Worm (Caenorhabditis elegans): ENCODE data around the gene C06A8.8.

The C06A8.8 gene

DNA sequence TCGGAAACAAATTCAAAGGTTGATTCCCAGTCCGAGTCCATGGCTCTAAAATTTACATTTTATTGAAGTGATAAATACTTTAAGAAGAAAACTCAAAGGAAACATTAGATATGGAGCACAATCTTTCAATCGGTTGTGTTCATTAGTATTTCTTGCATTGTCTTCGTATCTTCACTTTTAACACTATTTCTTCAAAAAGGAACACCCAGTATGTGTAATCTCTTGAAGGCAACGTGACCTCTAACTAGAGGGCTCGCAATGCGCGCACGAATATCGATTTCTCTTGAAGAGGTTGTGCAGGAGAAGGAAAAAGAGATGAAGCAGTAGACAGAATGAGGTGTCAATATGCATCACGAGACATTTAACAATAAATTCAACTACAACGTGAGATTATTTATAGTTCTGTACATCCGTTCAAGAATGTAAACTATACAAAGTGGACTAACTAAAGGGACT is 16.7 kb downstream of the C06A8.8 start, which contains the start of the genes B0228.6 and B0228.1:
B0228.6 (minus strand) TSS at position 51 of the 456 bp plus-strand sequence.
B0228.1 (plus strand) TSS at position 228 of the 456 bp plus-strand sequence.
- TF ChIP-seq snpc-4 (tag; optimal IDR thresholded peaks at IDR 0.05) (peak; percentile 48), hmg-11 (tag; optimal IDR thresholded peaks at IDR 0.05) (no peak), nhr-23 (tag; optimal IDR thresholded peaks at IDR 0.05) (no peak)

DNA sequence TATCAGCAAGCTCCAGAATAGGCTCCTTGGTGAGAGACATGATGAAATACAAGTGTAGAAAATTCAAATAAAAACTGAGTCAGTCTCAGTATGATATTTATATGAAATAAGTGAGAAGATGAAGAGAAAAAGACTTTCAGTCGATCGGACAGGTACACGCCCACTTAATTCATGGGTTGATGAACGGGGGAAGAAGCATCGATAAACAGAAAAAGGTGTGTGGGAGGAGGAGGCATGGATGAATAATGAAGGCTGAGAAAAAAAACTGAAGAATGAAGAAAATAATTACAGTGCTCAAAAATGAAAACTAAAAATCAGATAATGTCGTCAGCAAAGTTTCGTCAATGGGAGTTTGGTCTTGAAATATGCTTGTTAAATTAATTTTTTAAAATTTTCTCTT is 18.3 kb downstream of the C06A8.8 start, which contains the start of gene trx-1:
trx-1 (minus strand) TSS at position 101 of the 400 bp plus-strand sequence.
- TF ChIP-seq fkh-10 (GFP tag; optimal IDR thresholded peaks at IDR 0.05) (no peak), elt-2 (tag; optimal IDR thresholded peaks at IDR 0.05) (no peak), daf-12 (tag; optimal IDR thresholded peaks at IDR 0.05) (no peak), pha-4 (tag; optimal IDR thresholded peaks at IDR 0.05) (no peak), lin-15B (tag; optimal IDR thresholded peaks at IDR 0.05) (no peak), nhr-28 (tag; optimal IDR thresholded peaks at IDR 0.05) (no peak), hmg-11 (tag; optimal IDR thresholded peaks at IDR 0.05) (no peak), egl-27 (tag; optimal IDR thresholded peaks at IDR 0.05) (no peak), eor-1 (tag; optimal IDR thresholded peaks at IDR 0.05) (no peak)

DNA sequence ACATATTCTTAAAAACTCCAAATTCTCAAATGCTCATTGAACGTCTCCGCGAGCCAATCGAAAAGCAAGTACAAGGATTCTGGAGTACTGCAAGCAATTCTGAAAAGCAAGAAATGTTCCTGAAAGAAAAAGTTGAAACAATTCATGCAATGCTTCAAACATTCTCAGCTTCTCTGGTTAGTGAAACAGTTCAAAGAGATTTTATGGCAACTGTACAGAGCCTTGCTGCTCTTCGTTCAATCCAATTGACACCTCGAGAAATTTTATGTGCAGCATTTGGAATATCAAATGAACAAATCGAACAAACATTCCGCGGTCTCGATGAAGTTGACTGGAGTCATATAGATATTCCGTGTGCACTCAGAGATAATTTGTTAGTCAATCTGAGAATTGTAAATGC is 35.1 kb downstream of the C06A8.8 start:
- TF ChIP-seq egl-5 (tag; optimal IDR thresholded peaks at IDR 0.05) = no peak
- TF ChIP-seq pqm-1 (tag; optimal IDR thresholded peaks at IDR 0.05) = no peak
- no peak for TF ChIP-seq lin-15B (tag; optimal IDR thresholded peaks at IDR 0.05)
- no peak for TF ChIP-seq eor-1 (tag; optimal IDR thresholded peaks at IDR 0.05)
- no peak for TF ChIP-seq nfya-1 (tag; optimal IDR thresholded peaks at IDR 0.05; ENCODE audit: insufficient read depth)
- TF ChIP-seq nhr-43 (tag; optimal IDR thresholded peaks at IDR 0.05; ENCODE audit: poor library complexity, severe bottlenecking) = no peak
- no peak for TF ChIP-seq snpc-4 (tag; optimal IDR thresholded peaks at IDR 0.05)
- no peak for TF ChIP-seq ceh-9 (tag; optimal IDR thresholded peaks at IDR 0.05)
- no peak for TF ChIP-seq R02D3.7 (tag; optimal IDR thresholded peaks at IDR 0.05)
- TF ChIP-seq ceh-28 (tag; optimal IDR thresholded peaks at IDR 0.05) = no peak
- no peak for TF ChIP-seq ceh-16 (tag; optimal IDR thresholded peaks at IDR 0.05)
- TF ChIP-seq jun-1 (tag; optimal IDR thresholded peaks at IDR 0.05) = no peak
- no peak for TF ChIP-seq ztf-4 (tag; optimal IDR thresholded peaks at IDR 0.05)
- no peak for TF ChIP-seq daf-12 (tag; optimal IDR thresholded peaks at IDR 0.05)
- TF ChIP-seq mml-1 (tag; optimal IDR thresholded peaks at IDR 0.05) = no peak
- TF ChIP-seq aly-2 (tag; optimal IDR thresholded peaks at IDR 0.05) = no peak
- TF ChIP-seq nhr-237 (tag; optimal IDR thresholded peaks at IDR 0.05) = no peak

DNA sequence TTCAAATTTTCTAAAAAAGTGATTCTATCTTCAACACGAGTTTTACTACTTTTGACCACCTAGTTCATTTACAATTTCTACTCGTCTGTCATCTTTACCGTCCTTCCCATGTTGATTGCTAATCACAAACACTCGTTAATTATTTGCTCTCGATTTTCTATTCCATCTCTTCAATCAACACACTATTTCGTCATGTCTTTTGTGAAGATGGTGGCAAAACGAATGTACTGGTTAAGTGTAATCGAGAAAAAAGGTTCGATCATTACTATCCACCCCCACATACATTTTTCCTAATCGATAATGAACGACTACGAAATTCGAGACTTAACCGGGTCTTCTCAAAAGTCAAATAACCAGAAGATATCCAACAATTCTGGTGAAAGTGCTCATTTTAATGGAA is 47.2 kb downstream of the C06A8.8 start, which contains the start of gene cpna-2:
cpna-2 (plus strand) TSS at position 301 of the 400 bp plus-strand sequence.
- TF ChIP-seq sea-2 (GFP tag; optimal IDR thresholded peaks at IDR 0.05) (no peak), ceh-9 (tag; optimal IDR thresholded peaks at IDR 0.05) (no peak), unc-39 (tag; optimal IDR thresholded peaks at IDR 0.05) (no peak), eor-1 (tag; optimal IDR thresholded peaks at IDR 0.05) (no peak), lin-15B (tag; optimal IDR thresholded peaks at IDR 0.05) (no peak), jun-1 (tag; optimal IDR thresholded peaks at IDR 0.05) (no peak), pha-4 (tag; optimal IDR thresholded peaks at IDR 0.05) (no peak), ztf-11 (tag; optimal IDR thresholded peaks at IDR 0.05) (no peak), nhr-12 (tag; optimal IDR thresholded peaks at IDR 0.05) (no peak), nhr-11 (tag; optimal IDR thresholded peaks at IDR 0.05) (no peak), nhr-28 (tag; optimal IDR thresholded peaks at IDR 0.05) (no peak), egl-5 (tag; optimal IDR thresholded peaks at IDR 0.05) (no peak), nhr-77 (tag; optimal IDR thresholded peaks at IDR 0.05) (no peak), nhr-67 (tag; optimal IDR thresholded peaks at IDR 0.05) (no peak), lin-39 (tag; optimal IDR thresholded peaks at IDR 0.05) (no peak), mdl-1 (tag; optimal IDR thresholded peaks at IDR 0.05) (no peak), nhr-25 (tag; optimal IDR thresholded peaks at IDR 0.05) (no peak), elt-2 (tag; optimal IDR thresholded peaks at IDR 0.05) (no peak)

DNA sequence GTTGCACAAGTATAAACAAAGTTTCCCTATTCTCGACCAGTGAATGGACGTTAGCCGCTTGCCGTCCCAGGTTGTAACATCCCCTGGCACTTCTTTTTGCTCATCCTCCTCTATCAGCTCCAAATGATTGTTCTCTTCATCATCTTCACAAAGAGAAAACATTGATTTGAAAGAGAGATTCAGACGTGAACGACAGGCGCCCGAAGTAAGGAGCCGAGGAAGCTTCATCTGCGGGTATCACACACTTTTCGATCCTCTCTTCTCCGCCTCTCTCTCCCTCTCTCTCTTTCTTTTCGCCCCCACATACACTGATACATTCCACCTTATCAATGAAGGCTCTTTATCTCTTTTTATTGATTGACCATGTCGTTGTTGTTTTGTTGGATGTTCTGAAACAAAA is 49.0 kb downstream of the C06A8.8 start:
- no peak for TF ChIP-seq ceh-82 (tag; optimal IDR thresholded peaks at IDR 0.05)
- no peak for TF ChIP-seq tbx-2 (tag; optimal IDR thresholded peaks at IDR 0.05)

Data from whole organism, L3 larva.